Fruit fly (Drosophila melanogaster): ENCODE measurements around the gene CG42300.

Gene CG42300

DNA sequence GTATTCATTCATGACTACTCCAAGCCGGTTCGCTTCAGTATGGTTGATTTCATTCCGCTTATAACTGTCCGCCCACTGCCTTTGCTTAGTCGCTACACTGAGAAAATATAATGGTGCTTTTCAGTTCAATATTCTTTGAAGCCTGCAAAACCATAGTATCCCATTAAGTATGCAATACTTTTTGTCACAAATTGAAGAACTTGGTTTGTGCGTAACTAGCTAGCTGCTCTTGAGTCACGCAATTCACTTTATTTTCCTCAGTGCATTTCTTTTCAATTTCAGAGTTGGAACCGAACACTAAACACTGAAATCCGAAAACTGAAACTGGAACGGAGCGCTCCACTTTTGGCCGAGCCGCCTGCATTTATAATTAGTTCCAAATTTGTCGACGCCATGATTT, 43.9 kb upstream of the CG42300 start (continued):
- TF ChIP-seq wor (GFP tag; IDR thresholded peaks at IDR 0.05) (no peak), CG6272 (GFP tag; IDR thresholded peaks at IDR 0.05) (0 out of 2 replicates have a peak, but pooled peaks have one; percentile 47), Atf3 (GFP tag; optimal IDR thresholded peaks at IDR 0.05) (peak; percentile 34), psq (GFP tag; optimal IDR thresholded peaks at IDR 0.05) (no peak), TFAM (GFP tag; optimal IDR thresholded peaks at IDR 0.05) (no peak), CG3281 (GFP tag; optimal IDR thresholded peaks at IDR 0.05) (peak; percentile 8), CG4820 (GFP tag; optimal IDR thresholded peaks at IDR 0.05) (peak; percentile 55), Dip3 (GFP tag; optimal IDR thresholded peaks at IDR 0.05) (peak; percentile 23), CG17328 (GFP tag; IDR thresholded peaks at IDR 0.05) (peak; percentile 74), zen (tag; optimal IDR thresholded peaks at IDR 0.05) (peak; percentile 31), Mes4 (GFP tag; optimal IDR thresholded peaks at IDR 0.05) (peak; percentile 26), Nf-YA (GFP tag; IDR thresholded peaks at IDR 0.05) (no peak), CG11247 (GFP tag; IDR thresholded peaks at IDR 0.05) (0 out of 2 replicates have a peak, but pooled peaks have one; percentile 39), sisA (GFP tag; IDR thresholded peaks at IDR 0.05) (peak; percentile 61), D19B (GFP tag; optimal IDR thresholded peaks at IDR 0.05) (no peak), CG4360 (GFP tag; IDR thresholded peaks at IDR 0.05) (no peak), CG4707 (GFP tag; optimal IDR thresholded peaks at IDR 0.05) (no peak), CG14441 (GFP tag; IDR thresholded peaks at IDR 0.05) (peak; percentile 77), lbe (GFP tag; optimal IDR thresholded peaks at IDR 0.05) (no peak), zen2 (GFP tag; IDR thresholded peaks at IDR 0.05; ENCODE audit: partially characterized antibody) (no peak), CG31224 (GFP tag; IDR thresholded peaks at IDR 0.05) (peak; percentile 58), Sry-δ (GFP tag; optimal IDR thresholded peaks at IDR 0.05) (no peak), danr (GFP tag; IDR thresholded peaks at IDR 0.05) (peak; percentile 26; the same call in 1 of the 2 replicates), Xrp1 (GFP tag; IDR thresholded peaks at IDR 0.05) (peak; percentile 48; the same call in 1 of the 2 replicates), CG12391 (tag; optimal IDR thresholded peaks at IDR 0.05) (peak; percentile 57), CG4617 (GFP tag; optimal IDR thresholded peaks at IDR 0.05; ENCODE audit: borderline replicate concordance) (no peak), Dll (GFP tag; IDR thresholded peaks at IDR 0.05; ENCODE audit: partially characterized antibody) (no peak), pzg (GFP tag; optimal IDR thresholded peaks at IDR 0.05) (no peak), CG34224 (GFP tag; IDR thresholded peaks at IDR 0.05; ENCODE audit: partially characterized antibody) (no peak), gfzf (GFP tag; optimal IDR thresholded peaks at IDR 0.05) (no peak), dimm (GFP tag; IDR thresholded peaks at IDR 0.05) (no peak), CG9727 (GFP tag; optimal IDR thresholded peaks at IDR 0.05) (no peak), schlank (tag; optimal IDR thresholded peaks at IDR 0.05) (peak; percentile 30), tx (GFP tag; optimal IDR thresholded peaks at IDR 0.05) (peak; percentile 19), bsh (GFP tag; optimal IDR thresholded peaks at IDR 0.05) (peak in 1 of 2 experiments; percentile 57), lola (GFP tag; optimal IDR thresholded peaks at IDR 0.05) (no peak), CG2202 (tag; optimal IDR thresholded peaks at IDR 0.05) (no peak), Lim3 (GFP tag; IDR thresholded peaks at IDR 0.05) (no peak), CG16779 (GFP tag; IDR thresholded peaks at IDR 0.05) (0 out of 2 replicates have a peak, but pooled peaks have one; percentile 46), cas (GFP tag; IDR thresholded peaks at IDR 0.05) (peak; percentile 30; the same call in 1 of the 2 replicates), CG10979 (tag; optimal IDR thresholded peaks at IDR 0.05) (peak; percentile 38), aop (GFP tag; IDR thresholded peaks at IDR 0.05) (no peak), ranshi (GFP tag; IDR thresholded peaks at IDR 0.05) (peak; percentile 42; the same call in 1 of the 2 replicates), gcm (GFP tag; optimal IDR thresholded peaks at IDR 0.05) (peak; percentile 33), al (GFP tag; IDR thresholded peaks at IDR 0.05) (no peak), CG11695 (GFP tag; IDR thresholded peaks at IDR 0.05) (peak; percentile 52; the same call in 1 of the 3 replicates), pita (GFP tag; optimal IDR thresholded peaks at IDR 0.05) (no peak), Ets97D (GFP tag; optimal IDR thresholded peaks at IDR 0.05) (peak; percentile 7), CG14965 (GFP tag; optimal IDR thresholded peaks at IDR 0.05; ENCODE audit: borderline replicate concordance) (no peak), H2.0 (GFP tag; IDR thresholded peaks at IDR 0.05) (peak; percentile 49; the same call in 1 of the 2 replicates), dati (GFP tag; IDR thresholded peaks at IDR 0.05) (no peak)

All from whole organism, embryonic.